Fruit fly (Drosophila melanogaster): Measurements from ENCODE around the gene CG9396.

The CG9396 gene

DNA sequence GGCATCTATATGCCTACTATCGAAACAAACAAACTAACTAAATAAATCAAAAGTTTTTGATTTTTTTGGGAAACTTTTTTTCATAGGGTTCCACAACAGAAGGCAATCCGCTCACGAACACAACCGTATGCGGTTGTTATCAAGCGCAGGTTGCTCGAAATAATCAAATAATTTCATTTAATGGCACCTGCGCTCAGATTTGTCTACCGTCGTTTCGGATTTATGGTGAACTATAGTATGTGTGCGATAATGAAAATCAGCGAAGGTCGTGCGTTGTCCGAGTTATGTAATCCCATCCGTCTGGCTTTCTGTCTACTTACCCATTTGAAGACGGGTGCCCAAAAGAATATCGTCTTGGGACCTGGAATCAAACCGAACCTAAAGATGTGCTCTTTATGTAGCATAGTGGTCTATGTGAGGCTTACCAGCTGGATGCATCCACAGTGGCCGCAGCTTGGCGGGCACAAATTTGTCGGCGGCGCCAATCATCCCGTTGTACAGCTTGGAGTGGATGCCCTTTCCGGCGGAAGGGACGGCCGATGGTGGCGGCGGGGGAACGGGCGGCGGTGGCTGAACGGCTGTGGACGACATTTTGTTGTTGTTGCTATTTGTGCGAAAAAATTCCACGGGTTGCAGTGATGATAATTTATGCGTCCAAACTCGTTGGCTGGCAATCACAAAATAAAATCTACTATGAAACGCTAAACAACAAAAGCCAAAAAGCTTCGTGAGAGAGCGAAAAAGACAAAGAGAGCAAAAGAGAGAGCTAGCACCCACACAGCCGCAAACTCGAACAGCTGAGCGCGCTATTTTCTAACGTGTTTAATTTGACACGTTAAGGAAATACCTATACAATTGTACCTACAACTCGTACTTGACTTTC, 1.7 kb upstream of the CG9396 start (continued):
- TF ChIP-seq nerfin-1 (tag; optimal IDR thresholded peaks at IDR 0.05): no peak
- no peak for TF ChIP-seq nau (GFP tag; optimal IDR thresholded peaks at IDR 0.05)
- TF ChIP-seq lilli (GFP tag; optimal IDR thresholded peaks at IDR 0.05): no peak
- TF ChIP-seq CG11456 (GFP tag; IDR thresholded peaks at IDR 0.05): peak; percentile 31; the same call in 1 of the 3 replicates
- TF ChIP-seq Doc2 (GFP tag; IDR thresholded peaks at IDR 0.05): no peak
- no peak for TF ChIP-seq pros (GFP tag; optimal IDR thresholded peaks at IDR 0.05)
- no peak for TF ChIP-seq sim (GFP tag; IDR thresholded peaks at IDR 0.05)
- no peak for TF ChIP-seq tup (GFP tag; optimal IDR thresholded peaks at IDR 0.05)
- peak; percentile 19 for TF ChIP-seq slbo (GFP tag; IDR thresholded peaks at IDR 0.05)
- no peak for TF ChIP-seq odd (GFP tag; optimal IDR thresholded peaks at IDR 0.05)
- 0 out of 2 replicates have a peak, but pooled peaks have one; percentile 26 for TF ChIP-seq CG5953 (GFP tag; IDR thresholded peaks at IDR 0.05)
- TF ChIP-seq chif (GFP tag; optimal IDR thresholded peaks at IDR 0.05): no peak
- no peak for TF ChIP-seq CG9797 (GFP tag; optimal IDR thresholded peaks at IDR 0.05)
- peak; percentile 31 for TF ChIP-seq CG10543 (GFP tag; optimal IDR thresholded peaks at IDR 0.05)
- TF ChIP-seq ash1 (GFP tag; optimal IDR thresholded peaks at IDR 0.05): no peak
- TF ChIP-seq Hsf (GFP tag; optimal IDR thresholded peaks at IDR 0.05): no peak
- no peak for TF ChIP-seq Asciz (GFP tag; optimal IDR thresholded peaks at IDR 0.05)
- no peak for TF ChIP-seq CoRest (tag; optimal IDR thresholded peaks at IDR 0.05)
- TF ChIP-seq exex (tag; optimal IDR thresholded peaks at IDR 0.05): peak; percentile 94
- no peak for TF ChIP-seq lbe (GFP tag; optimal IDR thresholded peaks at IDR 0.05)
- TF ChIP-seq eyg (GFP tag; optimal IDR thresholded peaks at IDR 0.05): no peak
- no peak for TF ChIP-seq pnt (GFP tag; optimal IDR thresholded peaks at IDR 0.05)
- no peak for TF ChIP-seq pum (GFP tag; optimal IDR thresholded peaks at IDR 0.05)
- TF ChIP-seq CG32767 (GFP tag; IDR thresholded peaks at IDR 0.05): no peak
- no peak for TF ChIP-seq CG12659 (GFP tag; optimal IDR thresholded peaks at IDR 0.05)
- peak; percentile 89 to 95 for TF ChIP-seq Trl (optimal IDR thresholded peaks at IDR 0.05)
- TF ChIP-seq Trl (GFP tag; optimal IDR thresholded peaks at IDR 0.05): no peak
- TF ChIP-seq scrt (GFP tag; optimal IDR thresholded peaks at IDR 0.05): no peak
- TF ChIP-seq CG9876 (GFP tag; optimal IDR thresholded peaks at IDR 0.05): no peak
- no peak for TF ChIP-seq nom (GFP tag; optimal IDR thresholded peaks at IDR 0.05)
- TF ChIP-seq CG1832 (GFP tag; optimal IDR thresholded peaks at IDR 0.05): no peak
- no peak for TF ChIP-seq CG10321 (GFP tag; IDR thresholded peaks at IDR 0.05)
- peak; percentile 33 for TF ChIP-seq HmgZ (tag; optimal IDR thresholded peaks at IDR 0.05)
- TF ChIP-seq CG9215 (GFP tag; IDR thresholded peaks at IDR 0.05): no peak
- no peak for TF ChIP-seq CG7839 (tag; optimal IDR thresholded peaks at IDR 0.05)
- TF ChIP-seq wdn (GFP tag; IDR thresholded peaks at IDR 0.05): no peak
- TF ChIP-seq CG17912 (GFP tag; optimal IDR thresholded peaks at IDR 0.05): no peak
- TF ChIP-seq pita (GFP tag; optimal IDR thresholded peaks at IDR 0.05): no peak
- no peak for TF ChIP-seq gsb-n (tag; optimal IDR thresholded peaks at IDR 0.05)
- TF ChIP-seq CG10979 (tag; optimal IDR thresholded peaks at IDR 0.05): no peak
- no peak for TF ChIP-seq ERR (GFP tag; optimal IDR thresholded peaks at IDR 0.05)
- no peak for TF ChIP-seq zf30C (GFP tag; optimal IDR thresholded peaks at IDR 0.05)
- TF ChIP-seq CG16863 (GFP tag; optimal IDR thresholded peaks at IDR 0.05): no peak
- TF ChIP-seq sens-2 (GFP tag; IDR thresholded peaks at IDR 0.05): no peak; the same call in 1 of the 2 replicates
- TF ChIP-seq CG4820 (GFP tag; optimal IDR thresholded peaks at IDR 0.05): no peak
- no peak for TF ChIP-seq danr (GFP tag; IDR thresholded peaks at IDR 0.05)
- peak; percentile 11 for TF ChIP-seq Fer1 (GFP tag; optimal IDR thresholded peaks at IDR 0.05)
- no peak for TF ChIP-seq Deaf1 (tag; optimal IDR thresholded peaks at IDR 0.05)
- TF ChIP-seq CG17328 (GFP tag; IDR thresholded peaks at IDR 0.05): 0 out of 2 replicates have a peak, but pooled peaks have one; percentile 23
- TF ChIP-seq z (GFP tag; IDR thresholded peaks at IDR 0.05): no peak

All from whole organism, embryonic.